Fruit fly (Drosophila melanogaster) whole organism, embryonic: ENCODE measurements around the gene Rab30.

Experiments
- Atf-2 ChIP-seq: fragments of 200-800 bp; sonication (Bioruptor generic); optimal IDR thresholded peaks from 2 replicates; lab custom pipeline; 2016; ENCODE audit warnings: missing biosample characterization, missing genetic modification characterization
- Bdp1 ChIP-seq: fragments of 200-800 bp; sonication (Bioruptor generic); optimal IDR thresholded peaks from 3 replicates; lab custom pipeline; 2016; ENCODE audit warnings: missing biosample characterization, missing genetic modification characterization
- CG10366 ChIP-seq: fragments of 200-800 bp; sonication (Bioruptor generic); IDR thresholded peaks from 2 replicates; pipeline ENCODE4 v1.3.6; 2022; ENCODE audit warnings: missing biosample characterization, missing genetic modification characterization
- CG10431 ChIP-seq: fragments of 200-800 bp; sonication (Bioruptor generic); optimal IDR thresholded peaks from 3 replicates; lab custom pipeline; 2018; ENCODE audit warnings: missing biosample characterization, mild to moderate bottlenecking, missing genetic modification characterization
- CG11398 ChIP-seq: fragments of 200-800 bp; sonication (Bioruptor generic); optimal IDR thresholded peaks from 2 replicates; lab custom pipeline; 2016; ENCODE audit warnings: missing biosample characterization, missing genetic modification characterization
- CG12104 ChIP-seq: fragments of 200-800 bp; sonication (Bioruptor generic); optimal IDR thresholded peaks from 3 replicates; lab custom pipeline; 2016; ENCODE audit warnings: missing biosample characterization, missing genetic modification characterization
- CG13894 ChIP-seq: fragments of 200-800 bp; sonication (Bioruptor generic); optimal IDR thresholded peaks from 3 replicates; lab custom pipeline; 2018; ENCODE audit warnings: missing biosample characterization, mild to moderate bottlenecking, missing genetic modification characterization, moderate library complexity
- CG14965 ChIP-seq: fragments of 200-800 bp; sonication (Bioruptor generic); optimal IDR thresholded peaks from 2 replicates; lab custom pipeline; 2016; ENCODE audit warnings: missing biosample characterization, missing genetic modification characterization, borderline replicate concordance
- CG1529 ChIP-seq: fragments of 200-800 bp; sonication (Bioruptor generic); optimal IDR thresholded peaks from 3 replicates; lab custom pipeline; 2018; ENCODE audit warnings: missing biosample characterization, missing genetic modification characterization
- CG1603 ChIP-seq: fragments of 200-800 bp; sonication (Bioruptor generic); optimal IDR thresholded peaks from 2 replicates; lab custom pipeline; 2019; ENCODE audit warnings: missing biosample characterization, mild to moderate bottlenecking, missing genetic modification characterization, moderate library complexity
- CG17361 ChIP-seq: fragments of 200-800 bp; sonication (Bioruptor generic); IDR thresholded peaks from 3 replicates; pipeline ENCODE4 v1.3.6; 2022; ENCODE audit warnings: missing biosample characterization, missing genetic modification characterization
- CG17829 ChIP-seq: fragments of 200-800 bp; optimal IDR thresholded peaks from 2 replicates; lab custom pipeline; 2019; ENCODE audit warnings: missing biosample characterization, mild to moderate bottlenecking, missing genetic modification characterization, moderate library complexity
- CG18599 ChIP-seq: fragments of 200-800 bp; sonication (Bioruptor generic); optimal IDR thresholded peaks from 3 replicates; lab custom pipeline; 2017; ENCODE audit warnings: missing biosample characterization, missing genetic modification characterization, mild to moderate bottlenecking, moderate library complexity, missing genetic modification reagents
- CG2129 ChIP-seq: fragments of 200-800 bp; sonication (Bioruptor generic); IDR thresholded peaks from 2 replicates; pipeline ENCODE4 v1.3.6; 2022; ENCODE audit warnings: missing biosample characterization, missing genetic modification characterization; ENCODE audit not compliant: partially characterized antibody
- CG32772 ChIP-seq: fragments of 200-800 bp; sonication (Bioruptor generic); IDR thresholded peaks from 2 replicates; pipeline ENCODE4 v1.3.6; 2022; ENCODE audit warnings: missing biosample characterization, missing genetic modification characterization
- CG34376 ChIP-seq: fragments of 200-800 bp; sonication (Bioruptor generic); optimal IDR thresholded peaks from 2 replicates; lab custom pipeline; 2018; ENCODE audit warnings: missing biosample characterization, mild to moderate bottlenecking, missing genetic modification characterization
- CG42726 ChIP-seq: fragments of 200-800 bp; sonication (Bioruptor generic); IDR thresholded peaks from 2 replicates; pipeline ENCODE4 v1.3.6; 2022; ENCODE audit warnings: missing biosample characterization, missing genetic modification characterization; ENCODE audit not compliant: partially characterized antibody
- CG4854 ChIP-seq: fragments of 200-800 bp; sonication (Bioruptor generic); optimal IDR thresholded peaks from 2 replicates; lab custom pipeline; 2016; ENCODE audit warnings: missing biosample characterization, missing genetic modification characterization, inconsistent platforms
- CG6791 ChIP-seq: fragments of 200-800 bp; sonication (Bioruptor generic); IDR thresholded peaks from 3 replicates; pipeline ENCODE4 v1.3.6; 2022; ENCODE audit warnings: missing biosample characterization, missing genetic modification characterization; ENCODE audit not compliant: partially characterized antibody
- CG7357 ChIP-seq: fragments of 200-800 bp; sonication (Bioruptor generic); IDR thresholded peaks from 3 replicates; pipeline ENCODE4 v1.3.6; 2022; ENCODE audit warnings: missing biosample characterization, missing genetic modification characterization
- CG8281 ChIP-seq: fragments of 200-800 bp; sonication (Bioruptor generic); optimal IDR thresholded peaks from 2 replicates; lab custom pipeline; 2018; ENCODE audit warnings: missing biosample characterization, mild to moderate bottlenecking, missing genetic modification characterization, moderate library complexity
- CG9215 ChIP-seq: fragments of 200-800 bp; sonication (Bioruptor generic); IDR thresholded peaks from 2 replicates; pipeline ENCODE4 v1.3.6; 2022; ENCODE audit warnings: missing biosample characterization, missing genetic modification characterization
- CHES-1-like ChIP-seq: fragments of 200-800 bp; sonication (Bioruptor generic); optimal IDR thresholded peaks from 2 replicates; lab custom pipeline; 2016; ENCODE audit warnings: missing biosample characterization, missing genetic modification characterization
- Dek ChIP-seq: fragments of 200-800 bp; sonication (Bioruptor generic); optimal IDR thresholded peaks from 3 replicates; lab custom pipeline; 2019; ENCODE audit warnings: missing biosample characterization, mild to moderate bottlenecking, missing genetic modification characterization, moderate library complexity
- GATAe ChIP-seq: fragments of 200-800 bp; sonication (Bioruptor generic); conservative IDR thresholded peaks from 2 replicates; pipeline ENCODE4 v1.3.6; 2022; ENCODE audit warnings: missing biosample characterization, missing genetic modification characterization
- HLH54F ChIP-seq: fragments of 200-800 bp; sonication (Bioruptor generic); optimal IDR thresholded peaks from 3 replicates; lab custom pipeline; 2016; ENCODE audit warnings: missing biosample characterization, missing genetic modification characterization
- HLHmδ ChIP-seq: fragments of 200-800 bp; sonication (Bioruptor generic); optimal IDR thresholded peaks from 2 replicates; lab custom pipeline; 2018; ENCODE audit warnings: missing biosample characterization, mild to moderate bottlenecking, missing genetic modification characterization, moderate library complexity
- Hr51 ChIP-seq, 2 experiments: fragments of 200-800 bp; sonication (Bioruptor generic); optimal IDR thresholded peaks; 2 replicates in 1 of 2; 3 replicates in 1 of 2; lab custom pipeline; 2016 to 2018; ENCODE audit warnings: missing biosample characterization in 2 of 2, missing genetic modification characterization in 2 of 2, mild to moderate bottlenecking in 1 of 2, moderate library complexity in 1 of 2
- Lim3 ChIP-seq: fragments of 200-800 bp; sonication (Bioruptor generic); IDR thresholded peaks from 2 replicates; pipeline ENCODE4 v1.3.6; 2022; ENCODE audit warnings: missing biosample characterization, missing genetic modification characterization
- NC2α ChIP-seq: fragments of 200-800 bp; sonication (Bioruptor generic); optimal IDR thresholded peaks from 2 replicates; lab custom pipeline; 2016; ENCODE audit warnings: missing biosample characterization, missing genetic modification characterization
- YL-1 ChIP-seq: fragments of 200-800 bp; sonication (Bioruptor generic); optimal IDR thresholded peaks from 3 replicates; lab custom pipeline; 2017; ENCODE audit warnings: missing biosample characterization, mild to moderate bottlenecking, missing genetic modification characterization
- abd-A ChIP-seq: fragments of 200-800 bp; sonication (Bioruptor generic); optimal IDR thresholded peaks from 3 replicates; lab custom pipeline; 2019; ENCODE audit warnings: missing biosample characterization, mild to moderate bottlenecking, missing genetic modification characterization, moderate library complexity
- bab2 ChIP-seq: fragments of 200-800 bp; sonication (Bioruptor generic); optimal IDR thresholded peaks from 2 replicates; lab custom pipeline; 2016; ENCODE audit warnings: missing biosample characterization, missing genetic modification characterization
- bbx ChIP-seq: fragments of 200-800 bp; sonication (Bioruptor generic); IDR thresholded peaks from 2 replicates; pipeline ENCODE4 v1.3.6; 2022; ENCODE audit warnings: missing biosample characterization, missing genetic modification characterization; ENCODE audit not compliant: partially characterized antibody
- cg ChIP-seq: fragments of 200-800 bp; sonication (Bioruptor generic); optimal IDR thresholded peaks from 3 replicates; lab custom pipeline; 2019; ENCODE audit warnings: missing biosample characterization, mild to moderate bottlenecking, missing genetic modification characterization, moderate library complexity
- dmrt11E ChIP-seq: fragments of 200-800 bp; sonication (Bioruptor generic); optimal IDR thresholded peaks from 3 replicates; lab custom pipeline; 2018; ENCODE audit warnings: missing biosample characterization, mild to moderate bottlenecking, missing genetic modification characterization, moderate library complexity
- ems ChIP-seq: fragments of 200-800 bp; sonication (Bioruptor generic); optimal IDR thresholded peaks from 3 replicates; lab custom pipeline; 2016; ENCODE audit warnings: missing biosample characterization, missing genetic modification characterization
- gcm ChIP-seq: fragments of 200-800 bp; sonication (Bioruptor generic); optimal IDR thresholded peaks from 2 replicates; lab custom pipeline; 2019; ENCODE audit warnings: missing biosample characterization, mild to moderate bottlenecking, missing genetic modification characterization, moderate library complexity
- gsb-n ChIP-seq: fragments of 200-800 bp; sonication (Bioruptor generic); optimal IDR thresholded peaks from 3 replicates; lab custom pipeline; 2018; ENCODE audit warnings: missing biosample characterization, mild to moderate bottlenecking, missing genetic modification characterization
- ham ChIP-seq: fragments of 200-800 bp; sonication (Bioruptor generic); IDR thresholded peaks from 2 replicates; pipeline ENCODE4 v1.3.6; 2022; ENCODE audit warnings: missing biosample characterization, missing genetic modification characterization
- hb ChIP-seq: fragments of 200-800 bp; sonication (Bioruptor generic); IDR thresholded peaks from 3 replicates; pipeline ENCODE4 v1.3.6; 2022; ENCODE audit warnings: missing biosample characterization, missing genetic modification characterization; ENCODE audit not compliant: partially characterized antibody
- hkb ChIP-seq, 2 experiments: fragments of 200-800 bp in 1 of 2; fragments of >200 bp in 1 of 2; sonication (Bioruptor generic) in 1 of 2; IDR thresholded peaks in 1 of 2; optimal IDR thresholded peaks in 1 of 2; 2 replicates each; pipeline versions ENCODE4 v1.3.6 to Lab custom; 2017 to 2022; ENCODE audit warnings: missing biosample characterization in 1 of 2, missing genetic modification characterization in 1 of 2
- hth ChIP-seq: fragments of >200 bp; optimal IDR thresholded peaks from 2 replicates; lab custom pipeline; 2017; ENCODE audit warnings: inconsistent platforms
- knrl ChIP-seq: fragments of 200-800 bp; sonication (Bioruptor generic); IDR thresholded peaks from 3 replicates; pipeline ENCODE4 v1.3.6; 2022; ENCODE audit warnings: missing biosample characterization, missing genetic modification characterization; ENCODE audit not compliant: partially characterized antibody
- mirr ChIP-seq: fragments of 200-800 bp; sonication (Bioruptor generic); optimal IDR thresholded peaks from 3 replicates; lab custom pipeline; 2018; ENCODE audit warnings: missing biosample characterization, mild to moderate bottlenecking, missing genetic modification characterization
- sens ChIP-seq: fragments of 200-800 bp; sonication (Bioruptor generic); peaks from one replicate; lab custom pipeline; 2016; ENCODE audit warnings: missing biosample characterization, missing genetic modification characterization
- tna ChIP-seq: fragments of 200-800 bp; sonication (Bioruptor generic); IDR thresholded peaks from 2 replicates; pipeline ENCODE4 v1.3.6; 2022; ENCODE audit warnings: missing biosample characterization, missing genetic modification characterization; ENCODE audit not compliant: partially characterized antibody
- wor ChIP-seq: fragments of 200-800 bp; sonication (Bioruptor generic); IDR thresholded peaks from 2 replicates; pipeline ENCODE4 v1.3.6; 2022; ENCODE audit warnings: missing biosample characterization, missing genetic modification characterization

The Rab30 gene

DNA sequence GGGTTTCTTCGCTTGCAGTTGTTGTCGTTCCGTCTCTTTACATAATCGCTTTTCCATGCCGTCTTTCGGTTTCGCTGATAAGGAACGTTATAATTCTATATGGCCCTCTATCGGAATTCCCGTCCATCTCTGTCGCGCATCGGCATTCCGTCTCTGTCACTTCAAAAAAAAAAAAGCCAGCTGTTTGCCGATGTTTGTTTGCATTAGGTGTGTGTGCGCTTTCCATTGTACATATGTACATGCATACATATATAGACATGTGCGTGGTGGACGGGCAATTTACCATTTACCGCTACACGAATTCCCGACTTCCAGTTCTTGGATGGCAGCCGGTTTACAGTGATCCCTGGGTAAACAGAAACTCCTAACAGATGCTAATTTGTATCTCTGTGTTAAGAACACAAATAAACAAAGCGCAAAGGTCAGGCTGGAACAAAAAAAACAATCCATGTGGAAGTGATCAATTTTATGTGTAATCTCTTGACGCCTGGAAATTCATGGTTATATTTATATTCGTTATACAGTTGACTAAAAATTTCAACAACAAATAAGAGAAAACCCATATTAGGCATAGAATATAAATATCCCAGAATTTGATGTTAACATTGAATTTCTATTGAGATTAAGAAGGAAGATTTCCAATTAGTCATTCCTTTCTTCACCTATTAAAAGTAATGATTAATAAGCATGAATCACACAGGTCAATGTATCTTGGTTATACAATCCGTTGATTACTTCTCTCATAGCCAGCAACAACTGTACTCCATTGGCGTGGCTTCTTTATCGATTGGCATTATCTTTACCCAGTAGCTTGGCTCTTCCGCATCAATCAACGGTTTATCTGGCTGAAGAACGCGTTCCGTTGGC, 10.9 kb upstream of the Rab30 start (continued):
- TF ChIP-seq gcm (GFP tag; lab: Kevin White, UChicago) = peak; percentile 56
- TF ChIP-seq ems (GFP tag; lab: Kevin White, UChicago) = no peak
- no peak for TF ChIP-seq abd-A (tag; lab: Kevin White, UChicago)
- TF ChIP-seq CG1603 (tag; lab: Kevin White, UChicago) = peak; percentile 44
- TF ChIP-seq hth (lab: Kevin White, UChicago) = no peak
- TF ChIP-seq Dek (tag; lab: Kevin White, UChicago) = no peak
- TF ChIP-seq CG18599 = peak; percentile 27
- TF ChIP-seq CG17361 (GFP tag; lab: Robert Waterston, UW) = 0 out of 3 replicates have a peak, but pooled peaks have one; percentile 38
- TF ChIP-seq CG17829 (tag; lab: Kevin White, UChicago) = peak; percentile 6
- TF ChIP-seq HLHmδ (GFP tag; lab: Kevin White, UChicago) = peak; percentile 57
- TF ChIP-seq Atf-2 (GFP tag; lab: Kevin White, UChicago) = no peak
- TF ChIP-seq CG32772 (GFP tag; lab: Robert Waterston, UW) = peak; percentile 78
- no peak for TF ChIP-seq ham (GFP tag; lab: Robert Waterston, UW)
- TF ChIP-seq Lim3 = no peak
- peak; percentile 31 for TF ChIP-seq YL-1 (GFP tag; lab: Kevin White, UChicago)
- TF ChIP-seq hkb (optimal IDR thresholded peaks at IDR 0.05; lab: Kevin White, UChicago) = no peak
- TF ChIP-seq hkb (GFP tag; IDR thresholded peaks at IDR 0.05; lab: Robert Waterston, UW) = peak; percentile 52; the same call in 1 of the 2 replicates
- TF ChIP-seq knrl (GFP tag; lab: Robert Waterston, UW) = no peak
- TF ChIP-seq dmrt11E (tag; lab: Kevin White, UChicago) = peak; percentile 52
- TF ChIP-seq CG4854 = no peak
- TF ChIP-seq Bdp1 = peak; percentile 30
- peak; percentile 21 for TF ChIP-seq HLH54F (GFP tag; lab: Kevin White, UChicago)
- peak; percentile 35 for TF ChIP-seq cg (GFP tag; lab: Kevin White, UChicago)
- no peak; the same call in 2 of the 3 replicates for TF ChIP-seq CG7357
- TF ChIP-seq CG42726 (GFP tag; lab: Robert Waterston, UW) = no peak
- no peak for TF ChIP-seq CHES-1-like (GFP tag; lab: Kevin White, UChicago)
- no peak for TF ChIP-seq tna (GFP tag; lab: Robert Waterston, UW)
- no peak for TF ChIP-seq bbx
- no peak for TF ChIP-seq CG6791 (GFP tag; lab: Robert Waterston, UW)
- no peak for TF ChIP-seq hb (GFP tag; lab: Robert Waterston, UW)
- TF ChIP-seq bab2 (GFP tag; lab: Kevin White, UChicago) = peak; percentile 24
- TF ChIP-seq gsb-n (tag; lab: Kevin White, UChicago) = peak; percentile 54
- TF ChIP-seq CG10366 (GFP tag; lab: Robert Waterston, UW) = no peak
- TF ChIP-seq CG1529 (GFP tag; lab: Kevin White, UChicago) = peak; percentile 64
- peak; percentile 32 for TF ChIP-seq NC2α (GFP tag; lab: Kevin White, UChicago)
- peak; percentile 94 for TF ChIP-seq sens
- TF ChIP-seq CG12104 (GFP tag; lab: Kevin White, UChicago) = no peak
- peak; percentile 58 for TF ChIP-seq CG10431
- no peak for TF ChIP-seq CG8281 (tag; lab: Kevin White, UChicago)
- no peak for TF ChIP-seq wor (GFP tag; lab: Robert Waterston, UW)
- TF ChIP-seq CG11398 (GFP tag; lab: Kevin White, UChicago) = peak; percentile 37
- TF ChIP-seq CG14965 (GFP tag; lab: Kevin White, UChicago) = no peak
- TF ChIP-seq Hr51 (GFP tag; optimal IDR thresholded peaks at IDR 0.05; lab: Kevin White, UChicago) = peak in 1 of 2 experiments; percentile 15
- no peak for TF ChIP-seq CG9215
- TF ChIP-seq mirr (GFP tag; lab: Kevin White, UChicago) = no peak
- TF ChIP-seq CG34376 (GFP tag; lab: Kevin White, UChicago) = no peak
- no peak for TF ChIP-seq CG13894 (tag; lab: Kevin White, UChicago)
- TF ChIP-seq GATAe = no peak
- no peak for TF ChIP-seq CG2129
